Worm (Caenorhabditis elegans) whole organism, young adult: ENCODE results near the gene F34H10.1.

Source experiments
- B0261.1 ChIP-seq: sonication (generic microtip); optimal IDR thresholded peaks from 2 replicates; lab custom pipeline; 2016; ENCODE audit warnings: mild to moderate bottlenecking, missing genetic modification characterization, moderate library complexity, missing compliant biosample characterization
- B0336.3 ChIP-seq: fragments of 200-800 bp; sonication (Bioruptor generic); IDR thresholded peaks from 2 replicates; pipeline ENCODE4 v1.3.6; 2022; ENCODE audit warnings: missing genetic modification characterization, missing compliant biosample characterization
- C17E4.6 ChIP-seq: fragments of 200-800 bp; sonication (Bioruptor generic); IDR thresholded peaks from 2 replicates; pipeline ENCODE4 v1.3.6; 2022; ENCODE audit warnings: missing genetic modification reagents, missing genetic modification characterization, missing compliant biosample characterization
- D2030.7 ChIP-seq: fragments of 200-800 bp; sonication (Bioruptor generic); IDR thresholded peaks from 2 replicates; pipeline ENCODE4 v1.3.6; 2022; ENCODE audit warnings: missing genetic modification reagents, missing genetic modification characterization, missing compliant biosample characterization
- F23B12.7 ChIP-seq: sonication (generic microtip); optimal IDR thresholded peaks from 2 replicates; lab custom pipeline; 2017; ENCODE audit warnings: missing genetic modification characterization, mild to moderate bottlenecking, missing compliant biosample characterization, antibody characterized with exemption, moderate library complexity; ENCODE audit not compliant: insufficient read depth
- F37B4.10 ChIP-seq: fragments of 200-800 bp; sonication (Bioruptor generic); IDR thresholded peaks from 2 replicates; pipeline ENCODE4 v1.3.6; 2022; ENCODE audit warnings: missing genetic modification characterization, missing compliant biosample characterization
- F57A8.1 ChIP-seq: fragments of 200-800 bp; sonication (Bioruptor generic); optimal IDR thresholded peaks from 2 replicates; lab custom pipeline; 2018; ENCODE audit warnings: mild to moderate bottlenecking, missing genetic modification characterization, moderate library complexity, missing compliant biosample characterization
- K11D2.4 ChIP-seq: fragments of 200-800 bp; sonication (Bioruptor generic); IDR thresholded peaks from 2 replicates; pipeline ENCODE4 v1.3.6; 2022; ENCODE audit warnings: missing genetic modification reagents, missing genetic modification characterization, missing compliant biosample characterization
- T07F8.4 ChIP-seq: sonication (generic microtip); optimal IDR thresholded peaks from 2 replicates; lab custom pipeline; 2016; ENCODE audit warnings: mild to moderate bottlenecking, missing genetic modification characterization, moderate library complexity, missing compliant biosample characterization
- Y53F4B.3 ChIP-seq: fragments of 200-800 bp; sonication (Bioruptor generic); IDR thresholded peaks from 2 replicates; pipeline ENCODE4 v1.3.6; 2022; ENCODE audit warnings: missing genetic modification reagents, missing genetic modification characterization, missing compliant biosample characterization
- Y53G8AR.9 ChIP-seq: fragments of 200-800 bp; sonication (Bioruptor generic); conservative IDR thresholded peaks from 2 replicates; pipeline ENCODE4 v1.3.6; 2022; ENCODE audit warnings: missing genetic modification reagents, missing genetic modification characterization, missing compliant biosample characterization
- Y95B8A.8 ChIP-seq: fragments of 200-800 bp; sonication (Bioruptor generic); IDR thresholded peaks from 2 replicates; pipeline ENCODE4 v1.3.6; 2022; ENCODE audit warnings: missing genetic modification reagents, missing genetic modification characterization, missing compliant biosample characterization
- aptf-3 ChIP-seq: fragments of 200-800 bp; sonication (Bioruptor generic); IDR thresholded peaks from 2 replicates; pipeline ENCODE4 v1.3.6; 2022; ENCODE audit warnings: missing genetic modification characterization, missing compliant biosample characterization
- attf-5 ChIP-seq: fragments of 200-800 bp; sonication (Bioruptor generic); optimal IDR thresholded peaks from 2 replicates; lab custom pipeline; 2018; ENCODE audit warnings: mild to moderate bottlenecking, missing genetic modification characterization, missing compliant biosample characterization
- attf-6 ChIP-seq: fragments of 200-800 bp; sonication (Bioruptor generic); IDR thresholded peaks from 2 replicates; pipeline ENCODE4 v1.3.6; 2022; ENCODE audit warnings: missing genetic modification reagents, missing genetic modification characterization, missing compliant biosample characterization
- bed-1 ChIP-seq: fragments of 200-800 bp; sonication (Bioruptor generic); IDR thresholded peaks from 2 replicates; pipeline ENCODE4 v1.3.6; 2022; ENCODE audit warnings: missing genetic modification reagents, missing genetic modification characterization, missing compliant biosample characterization
- bed-2 ChIP-seq: fragments of 200-800 bp; sonication (Bioruptor generic); IDR thresholded peaks from 2 replicates; pipeline ENCODE4 v1.3.6; 2022; ENCODE audit warnings: missing genetic modification reagents, missing genetic modification characterization, missing compliant biosample characterization
- cebp-1 ChIP-seq, 2 experiments: fragments of 200-800 bp in 1 of 2; sonication (Bioruptor generic) in 1 of 2; sonication (generic microtip) in 1 of 2; IDR thresholded peaks in 1 of 2; optimal IDR thresholded peaks in 1 of 2; 2 replicates each; pipeline versions ENCODE4 v1.3.6 to Lab custom; 2017 to 2022; ENCODE audit warnings: missing compliant biosample characterization in 2 of 2, missing genetic modification characterization in 2 of 2, mild to moderate bottlenecking in 1 of 2, missing genetic modification reagents in 1 of 2, moderate library complexity in 1 of 2
- cebp-2 ChIP-seq: fragments of 200-800 bp; sonication (Bioruptor generic); IDR thresholded peaks from 2 replicates; pipeline ENCODE4 v1.3.6; 2022; ENCODE audit warnings: missing genetic modification characterization, missing compliant biosample characterization
- die-1 ChIP-seq: sonication (generic microtip); optimal IDR thresholded peaks from 2 replicates; lab custom pipeline; 2016; ENCODE audit warnings: missing genotype, mild to moderate bottlenecking, missing genetic modification characterization, missing compliant biosample characterization
- hmg-1.2 ChIP-seq: fragments of 200-800 bp; sonication (Bioruptor generic); IDR thresholded peaks from 2 replicates; pipeline ENCODE4 v1.3.6; 2022; ENCODE audit warnings: missing genetic modification reagents, missing genetic modification characterization, missing compliant biosample characterization
- lin-35 ChIP-seq, 3 experiments: fragments of 150-350 bp in 2 of 3; sonication (generic microtip) in 1 of 3; optimal IDR thresholded peaks; 2 replicates each; lab custom pipeline; 2014 to 2018; ENCODE audit warnings: missing biosample characterization in 3 of 3, missing genetic modification characterization in 3 of 3, missing genetic modification reagents in 3 of 3
- lin-54 ChIP-seq: fragments of 200-800 bp; sonication (Bioruptor generic); optimal IDR thresholded peaks from 2 replicates; lab custom pipeline; 2018; ENCODE audit warnings: mild to moderate bottlenecking, missing genetic modification characterization, missing compliant biosample characterization
- lir-1 ChIP-seq: fragments of 200-800 bp; sonication (Bioruptor generic); conservative IDR thresholded peaks from 2 replicates; pipeline ENCODE4 v1.3.6; 2022; ENCODE audit warnings: missing genetic modification reagents, missing genetic modification characterization, missing compliant biosample characterization
- lsl-1 ChIP-seq: fragments of 200-800 bp; sonication (Bioruptor generic); optimal IDR thresholded peaks from 2 replicates; lab custom pipeline; 2018; ENCODE audit warnings: mild to moderate bottlenecking, missing genetic modification characterization, moderate library complexity, missing compliant biosample characterization
- madf-6 ChIP-seq: fragments of 200-800 bp; sonication (Bioruptor generic); IDR thresholded peaks from 2 replicates; pipeline ENCODE4 v1.3.6; 2022; ENCODE audit warnings: missing genetic modification reagents, missing genetic modification characterization, missing compliant biosample characterization
- nfya-1 ChIP-seq: sonication (generic microtip); optimal IDR thresholded peaks from 2 replicates; lab custom pipeline; 2017; ENCODE audit warnings: antibody characterized with exemption, missing compliant biosample characterization, missing genetic modification characterization, borderline replicate concordance; ENCODE audit not compliant: insufficient read depth
- nfya-2 ChIP-seq: fragments of 200-800 bp; sonication (Bioruptor generic); IDR thresholded peaks from 2 replicates; pipeline ENCODE4 v1.3.6; 2022; ENCODE audit warnings: missing genetic modification reagents, missing genetic modification characterization, missing compliant biosample characterization
- nhr-120 ChIP-seq: fragments of 200-800 bp; sonication (Bioruptor generic); IDR thresholded peaks from 2 replicates; pipeline ENCODE4 v1.3.6; 2022; ENCODE audit warnings: missing genetic modification characterization, missing compliant biosample characterization
- nhr-179 ChIP-seq: sonication (generic microtip); optimal IDR thresholded peaks from 2 replicates; lab custom pipeline; 2016; ENCODE audit warnings: mild to moderate bottlenecking, missing genetic modification characterization, missing compliant biosample characterization
- rcor-1 ChIP-seq: fragments of 200-800 bp; sonication (Bioruptor generic); IDR thresholded peaks from 2 replicates; pipeline ENCODE4 v1.3.6; 2022; ENCODE audit warnings: missing genetic modification reagents, missing genetic modification characterization, missing compliant biosample characterization
- ztf-18 ChIP-seq: sonication (generic microtip); optimal IDR thresholded peaks from 2 replicates; lab custom pipeline; 2016; ENCODE audit warnings: missing genotype, mild to moderate bottlenecking, missing genetic modification characterization, missing compliant biosample characterization
- ztf-25 ChIP-seq: fragments of 200-800 bp; sonication (Bioruptor generic); IDR thresholded peaks from 2 replicates; pipeline ENCODE4 v1.3.6; 2022; ENCODE audit warnings: missing genetic modification reagents, missing genetic modification characterization, missing compliant biosample characterization
- ztf-26 ChIP-seq: sonication (generic microtip); optimal IDR thresholded peaks from 2 replicates; lab custom pipeline; 2017; ENCODE audit warnings: missing genetic modification characterization, missing compliant biosample characterization
- ztf-6 ChIP-seq: fragments of 200-800 bp; sonication (Bioruptor generic); IDR thresholded peaks from 2 replicates; pipeline ENCODE4 v1.3.6; 2022; ENCODE audit warnings: missing genetic modification reagents, missing genetic modification characterization, missing compliant biosample characterization

The F34H10.1 gene

ce11 chrX:9622609-9623008 lies 3.3 kb upstream of the F34H10.1 start (continued):
- TF ChIP-seq K11D2.4 (no peak), lin-35 (GFP tag; optimal IDR thresholded peaks at IDR 0.05; lab: Kevin White, UChicago) (peak in 1 of 3 experiments; percentile 43), nfya-1 (tag; lab: Kevin White, UChicago) (no peak), madf-6 (GFP tag; lab: Robert Waterston, UW) (peak; percentile 48; the same call in 1 of the 2 replicates), C17E4.6 (GFP tag; lab: Robert Waterston, UW) (no peak), ztf-26 (tag; lab: Kevin White, UChicago) (no peak), aptf-3 (GFP tag; lab: Robert Waterston, UW) (0 out of 2 replicates have a peak, but pooled peaks have one; percentile 48), B0261.1 (peak; percentile 78), F37B4.10 (GFP tag; lab: Robert Waterston, UW) (no peak), nfya-2 (GFP tag; lab: Robert Waterston, UW) (no peak), die-1 (tag; lab: Kevin White, UChicago) (peak; percentile 95), B0336.3 (GFP tag; lab: Robert Waterston, UW) (no peak), ztf-6 (GFP tag; lab: Robert Waterston, UW) (no peak), cebp-1 (GFP tag; IDR thresholded peaks at IDR 0.05; lab: Robert Waterston, UW) (0 out of 2 replicates have a peak, but pooled peaks have one; percentile 26), cebp-1 (tag; optimal IDR thresholded peaks at IDR 0.05; lab: Kevin White, UChicago) (no peak), attf-5 (GFP tag; lab: Kevin White, UChicago) (peak; percentile 39), rcor-1 (GFP tag; lab: Robert Waterston, UW) (peak; percentile 41; the same call in 1 of the 2 replicates), F57A8.1 (GFP tag; lab: Kevin White, UChicago) (no peak), nhr-179 (tag; lab: Kevin White, UChicago) (no peak), attf-6 (GFP tag; lab: Robert Waterston, UW) (peak; percentile 67; the same call in 1 of the 2 replicates), Y53G8AR.9 (GFP tag; lab: Robert Waterston, UW) (no peak), Y95B8A.8 (GFP tag; lab: Robert Waterston, UW) (no peak), lin-54 (GFP tag; lab: Kevin White, UChicago) (no peak), bed-2 (GFP tag; lab: Robert Waterston, UW) (no peak), ztf-18 (tag; lab: Kevin White, UChicago) (peak; percentile 70), Y53F4B.3 (GFP tag; lab: Robert Waterston, UW) (no peak), T07F8.4 (peak; percentile 52), lir-1 (no peak), F23B12.7 (tag; lab: Kevin White, UChicago) (peak; percentile 59), lsl-1 (GFP tag; lab: Kevin White, UChicago) (no peak), nhr-120 (GFP tag; lab: Robert Waterston, UW) (no peak)

DNA sequence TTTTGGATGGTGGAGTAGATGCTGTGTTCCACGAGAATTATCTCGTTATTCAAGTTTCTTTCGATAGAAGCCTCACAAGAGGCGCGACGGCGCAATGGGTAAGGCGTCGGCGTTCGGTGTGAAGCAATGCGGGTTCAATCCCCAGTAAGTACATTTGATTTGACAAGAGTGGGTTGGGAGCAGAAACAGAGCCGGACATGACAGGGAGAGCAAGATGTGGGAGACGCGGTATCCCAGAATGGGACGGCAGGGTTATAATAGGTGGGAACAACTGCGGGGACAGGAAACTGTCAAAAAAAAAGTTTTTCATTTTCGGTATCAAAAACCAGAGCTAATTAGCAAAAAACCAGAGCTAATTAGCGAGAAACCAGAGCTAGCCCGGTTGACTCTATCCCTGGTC lies 1.2 kb downstream of the F34H10.1 start:
- TF ChIP-seq cebp-2 (GFP tag; lab: Robert Waterston, UW), result 0 out of 2 replicates have a peak, but pooled peaks have one; percentile 51
- TF ChIP-seq hmg-1.2 (GFP tag; lab: Robert Waterston, UW), result 0 out of 2 replicates have a peak, but pooled peaks have one; percentile 17
- TF ChIP-seq bed-1, result 0 out of 2 replicates have a peak, but pooled peaks have one; percentile 53
- peak; percentile 70; the same call in 1 of the 2 replicates for TF ChIP-seq ztf-25
- TF ChIP-seq D2030.7 (GFP tag; lab: Robert Waterston, UW), result peak; percentile 77
- TF ChIP-seq bed-2 (GFP tag; lab: Robert Waterston, UW), result 0 out of 2 replicates have a peak, but pooled peaks have one; percentile 33
- TF ChIP-seq rcor-1 (GFP tag; lab: Robert Waterston, UW), result peak; percentile 47; the same call in 1 of the 2 replicates
- TF ChIP-seq F37B4.10 (GFP tag; lab: Robert Waterston, UW), result 0 out of 2 replicates have a peak, but pooled peaks have one; percentile 55
